Worm (Caenorhabditis elegans) whole organism, early embryonic: ENCODE measurements around the gene ifas-2.

Experiments used
- F13C5.2 ChIP-seq: sonication (generic microtip); optimal IDR thresholded peaks from 2 replicates; lab custom pipeline; 2017; ENCODE audit warnings: mild to moderate bottlenecking, missing genetic modification characterization, inconsistent platforms, missing compliant biosample characterization
- aly-1 ChIP-seq: sonication (generic microtip); optimal IDR thresholded peaks from 2 replicates; lab custom pipeline; 2016; ENCODE audit warnings: missing genetic modification characterization, missing compliant biosample characterization
- ama-1 ChIP-seq: fragments of 150-350 bp; optimal IDR thresholded peaks from 2 replicates; lab custom pipeline; 2014
- ceh-13 ChIP-seq: fragments of 200-800 bp; sonication (Bioruptor generic); optimal IDR thresholded peaks from 2 replicates; lab custom pipeline; 2018; ENCODE audit warnings: mild to moderate bottlenecking, missing genetic modification characterization, missing compliant biosample characterization
- flt-1 ChIP-seq: fragments of 200-800 bp; sonication (Bioruptor generic); IDR thresholded peaks from 2 replicates; pipeline ENCODE4 v1.3.6; 2022; ENCODE audit warnings: missing genetic modification characterization, missing compliant biosample characterization
- hnd-1 ChIP-seq: sonication (generic microtip); optimal IDR thresholded peaks from 2 replicates; lab custom pipeline; 2016; ENCODE audit warnings: missing genetic modification characterization, missing compliant biosample characterization
- pes-1 ChIP-seq: fragments of 200-800 bp; sonication (Bioruptor generic); IDR thresholded peaks from 2 replicates; pipeline ENCODE4 v1.3.6; 2022; ENCODE audit warnings: missing genetic modification reagents, missing genetic modification characterization, missing compliant biosample characterization
- scrt-1 ChIP-seq: fragments of 200-800 bp; sonication (Bioruptor generic); IDR thresholded peaks from 2 replicates; pipeline ENCODE4 v1.3.6; 2022; ENCODE audit warnings: missing genetic modification characterization, missing compliant biosample characterization
- sea-1 ChIP-seq: fragments of 200-800 bp; sonication (Bioruptor generic); conservative IDR thresholded peaks from 2 replicates; pipeline ENCODE4 v1.3.6; 2022; ENCODE audit warnings: missing genetic modification characterization, missing compliant biosample characterization
- tbx-11 ChIP-seq: fragments of 200-800 bp; sonication (Bioruptor generic); IDR thresholded peaks from 2 replicates; pipeline ENCODE4 v1.3.6; 2022; ENCODE audit warnings: missing genetic modification characterization, missing compliant biosample characterization
- tbx-37 ChIP-seq: fragments of 200-800 bp; sonication (Bioruptor generic); conservative IDR thresholded peaks from 2 replicates; pipeline ENCODE4 v1.3.6; 2022; ENCODE audit warnings: missing genetic modification reagents, missing genetic modification characterization, missing compliant biosample characterization
- tra-4 ChIP-seq: sonication (generic microtip); optimal IDR thresholded peaks from 2 replicates; lab custom pipeline; 2017; ENCODE audit warnings: missing genetic modification characterization, missing compliant biosample characterization

- no peak for TF ChIP-seq ceh-13 (GFP tag; lab: Kevin White, UChicago)
- TF ChIP-seq aly-1 (tag; lab: Kevin White, UChicago) = no peak
- no peak for TF ChIP-seq flt-1
- TF ChIP-seq ama-1 (lab: Kevin White, UChicago) = no peak
- TF ChIP-seq scrt-1 (GFP tag; lab: Robert Waterston, UW) = no peak
- no peak for TF ChIP-seq tbx-11 (GFP tag; lab: Robert Waterston, UW)
- no peak for TF ChIP-seq tbx-37 (GFP tag; lab: Robert Waterston, UW)
- TF ChIP-seq sea-1 (GFP tag; lab: Robert Waterston, UW) = no peak
- no peak for TF ChIP-seq F13C5.2 (tag; lab: Kevin White, UChicago)
- no peak for TF ChIP-seq tra-4 (tag; lab: Kevin White, UChicago)
- no peak for TF ChIP-seq pes-1 (GFP tag; lab: Robert Waterston, UW)
- TF ChIP-seq hnd-1 = no peak
Measured at ce11 chrV:16884744-16885143, 3.9 kb downstream of the ifas-2 start, which contains the start of gene F09C6.13.
